Worm (Caenorhabditis elegans): Measurements from ENCODE around the gene sss-1.

Gene sss-1

ce11 chrIV:9913064-9913463 lies 19.5 kb upstream of the sss-1 start:
- TF ChIP-seq pax-3 (tag; optimal IDR thresholded peaks at IDR 0.05) (no peak), blmp-1 (tag; optimal IDR thresholded peaks at IDR 0.05) (peak; percentile 34)

DNA sequence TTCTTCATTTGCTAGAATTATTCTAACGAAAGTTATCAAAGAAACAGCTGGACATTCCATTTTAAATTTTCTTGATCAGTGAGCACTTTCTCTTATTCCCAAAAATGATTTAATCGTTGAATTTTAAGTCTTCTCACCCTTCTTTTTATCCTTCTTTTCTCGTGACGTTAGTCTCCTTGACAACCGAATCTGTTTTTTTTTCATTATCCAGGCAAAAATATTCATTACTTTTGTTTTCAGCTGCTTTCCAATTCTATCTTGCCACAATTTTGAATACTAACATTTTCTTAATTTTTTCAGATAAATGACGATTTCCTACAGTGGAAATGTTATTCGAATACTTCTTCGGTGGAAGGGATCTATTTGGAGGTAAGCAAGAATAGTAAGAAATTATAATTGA lies 10.1 kb upstream of the sss-1 start, which contains the start of gene best-13:
Gene best-13 (plus strand): TSS at position 301 of the 400 bp plus-strand sequence.
- TF ChIP-seq ceh-88 (GFP tag; IDR thresholded peaks at IDR 0.05) (no peak), ztf-11 (tag; optimal IDR thresholded peaks at IDR 0.05) (no peak), ets-5 (GFP tag; IDR thresholded peaks at IDR 0.05) (no peak), nhr-11 (tag; optimal IDR thresholded peaks at IDR 0.05) (no peak), unc-130 (tag; optimal IDR thresholded peaks at IDR 0.05) (no peak), irx-1 (tag; optimal IDR thresholded peaks at IDR 0.05) (no peak), blmp-1 (tag; optimal IDR thresholded peaks at IDR 0.05) (no peak), pax-3 (tag; optimal IDR thresholded peaks at IDR 0.05) (no peak), F16B12.6 (tag; optimal IDR thresholded peaks at IDR 0.05) (no peak), snpc-4 (tag; optimal IDR thresholded peaks at IDR 0.05) (no peak)

DNA sequence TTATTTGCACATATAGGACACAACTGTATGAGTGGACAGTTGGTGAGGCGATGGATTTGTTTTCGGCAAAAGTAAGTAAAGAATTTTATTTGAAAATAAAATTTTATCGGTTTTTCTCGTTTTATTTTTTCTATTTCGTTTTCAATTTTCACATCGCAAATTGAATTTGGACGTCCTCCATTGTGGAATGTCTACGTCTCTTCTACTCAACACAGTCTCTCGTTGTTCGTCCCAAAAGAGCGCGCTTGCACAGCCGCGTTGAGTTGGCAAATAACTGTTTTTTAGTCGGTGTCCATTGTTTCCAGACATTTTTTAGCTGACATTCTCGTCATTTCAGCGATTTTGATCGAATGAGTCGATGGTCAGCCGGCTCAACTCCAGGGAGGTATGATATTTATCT lies 5.7 kb upstream of the sss-1 start:
- peak in 1 of 3 experiments; percentile 7 for TF ChIP-seq ceh-82 (tag; optimal IDR thresholded peaks at IDR 0.05)
- peak; percentile 13 to 42 (median 31) for TF ChIP-seq dpl-1 (GFP tag; optimal IDR thresholded peaks at IDR 0.05)
- TF ChIP-seq lsy-2 (tag; optimal IDR thresholded peaks at IDR 0.05): no peak
- TF ChIP-seq mep-1 (tag; optimal IDR thresholded peaks at IDR 0.05): peak; percentile 19
- TF ChIP-seq lin-35 (GFP tag; optimal IDR thresholded peaks at IDR 0.05): peak; percentile 10 to 66
- peak; percentile 34 to 45 for TF ChIP-seq efl-1 (optimal IDR thresholded peaks at IDR 0.05)
- peak; percentile 37 to 93 for TF ChIP-seq efl-1 (GFP tag; optimal IDR thresholded peaks at IDR 0.05 in 1 of 2)
- peak; percentile 62 for TF ChIP-seq lin-14 (GFP tag; optimal IDR thresholded peaks at IDR 0.05)
- TF ChIP-seq fkh-10 (GFP tag; optimal IDR thresholded peaks at IDR 0.05): peak; percentile 14
- TF ChIP-seq C04F5.9 (tag; optimal IDR thresholded peaks at IDR 0.05): no peak
- TF ChIP-seq zag-1 (tag; optimal IDR thresholded peaks at IDR 0.05): no peak

DNA sequence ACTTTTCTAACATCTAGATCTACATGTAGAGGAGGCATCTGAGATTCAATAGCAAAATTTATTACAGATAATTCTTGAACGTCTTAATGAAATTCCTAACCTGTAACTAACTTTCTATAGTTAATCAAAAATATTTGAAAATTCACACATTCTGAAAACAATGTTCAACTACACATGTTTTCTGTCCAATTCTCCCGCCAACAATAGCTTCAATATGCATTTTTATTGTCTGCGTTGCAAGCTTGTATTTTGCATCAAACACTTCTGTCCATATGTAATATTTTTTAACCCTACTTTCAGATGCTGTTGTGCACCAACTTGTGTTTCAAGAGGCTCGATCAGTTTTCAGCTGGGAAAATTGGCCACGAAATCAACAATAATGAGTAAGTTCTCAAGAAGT lies 5.2 kb upstream of the sss-1 start, which contains the start of gene tbc-3:
Gene tbc-3 (plus strand): TSS at position 301 of the 400 bp plus-strand sequence.
- TF ChIP-seq efl-1 (optimal IDR thresholded peaks at IDR 0.05): no peak
- peak in 1 of 2 experiments; percentile 21 for TF ChIP-seq efl-1 (GFP tag; optimal IDR thresholded peaks at IDR 0.05 in 1 of 2)
- no peak for TF ChIP-seq fkh-4 (tag; optimal IDR thresholded peaks at IDR 0.05; ENCODE audit: borderline replicate concordance)
- no peak for TF ChIP-seq fos-1 (tag; optimal IDR thresholded peaks at IDR 0.05)
- TF ChIP-seq nhr-47 (tag; optimal IDR thresholded peaks at IDR 0.05): no peak
- TF ChIP-seq C16A3.4 (tag; optimal IDR thresholded peaks at IDR 0.05): no peak
- no peak for TF ChIP-seq jun-1 (tag; optimal IDR thresholded peaks at IDR 0.05)
- TF ChIP-seq ztf-4 (tag; optimal IDR thresholded peaks at IDR 0.05): no peak

DNA sequence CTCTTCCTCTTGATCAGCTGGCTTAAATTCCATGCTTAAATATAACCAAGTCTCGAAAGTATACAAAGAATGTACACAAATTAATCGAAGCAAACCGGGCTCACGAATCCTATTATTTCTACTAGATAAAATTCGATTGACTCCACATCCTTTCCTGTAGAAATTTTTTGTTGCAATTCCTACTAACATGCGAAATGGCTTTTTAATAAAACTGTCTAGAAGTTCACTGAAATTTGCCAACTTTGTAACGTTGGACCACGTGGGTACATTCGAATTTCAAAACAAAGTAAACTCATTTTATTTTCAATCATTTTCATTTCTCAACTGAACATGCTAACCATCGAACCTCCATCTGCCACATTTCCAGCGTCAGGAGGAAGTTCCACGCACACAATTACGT lies 1.5 kb upstream of the sss-1 start, which contains the start of gene ssp-32:
Gene ssp-32 (plus strand): TSS at position 301 of the 400 bp plus-strand sequence.
- no peak for TF ChIP-seq pqm-1 (tag; optimal IDR thresholded peaks at IDR 0.05)
- TF ChIP-seq snu-23 (GFP tag; optimal IDR thresholded peaks at IDR 0.05): no peak
- TF ChIP-seq elt-3 (tag; optimal IDR thresholded peaks at IDR 0.05): no peak
- TF ChIP-seq blmp-1 (tag; optimal IDR thresholded peaks at IDR 0.05): no peak
- no peak for TF ChIP-seq fkh-4 (tag; optimal IDR thresholded peaks at IDR 0.05; ENCODE audit: borderline replicate concordance)
- TF ChIP-seq lin-35 (GFP tag; optimal IDR thresholded peaks at IDR 0.05): no peak
- TF ChIP-seq ceh-63 (GFP tag; optimal IDR thresholded peaks at IDR 0.05): no peak
- TF ChIP-seq Y116A8C.19 (tag; optimal IDR thresholded peaks at IDR 0.05; ENCODE audit: borderline replicate concordance): no peak
- TF ChIP-seq nhr-20 (tag; optimal IDR thresholded peaks at IDR 0.05): no peak
- TF ChIP-seq mdl-1 (tag; optimal IDR thresholded peaks at IDR 0.05): no peak
- no peak for TF ChIP-seq swsn-7 (tag; optimal IDR thresholded peaks at IDR 0.05)
- no peak for TF ChIP-seq sox-4 (tag; optimal IDR thresholded peaks at IDR 0.05)
- no peak for TF ChIP-seq skn-1 (tag; optimal IDR thresholded peaks at IDR 0.05)
- TF ChIP-seq aly-2 (tag; optimal IDR thresholded peaks at IDR 0.05): no peak
- TF ChIP-seq unc-62 (GFP tag; optimal IDR thresholded peaks at IDR 0.05): no peak
- no peak for TF ChIP-seq tbx-2 (tag; optimal IDR thresholded peaks at IDR 0.05)
- no peak for TF ChIP-seq alr-1 (tag; optimal IDR thresholded peaks at IDR 0.05; ENCODE audit: borderline replicate concordance)
- no peak for TF ChIP-seq zip-4 (GFP tag; optimal IDR thresholded peaks at IDR 0.05)
- TF ChIP-seq tlp-1 (tag; optimal IDR thresholded peaks at IDR 0.05): no peak

All from whole organism, L1 larva.